Worm (Caenorhabditis elegans) whole organism, L4/young adult: Measurements from ENCODE around the gene ZK1248.19.
"Not testable (repeated sequence)": the region's sequence is repeated elsewhere in the genome, so short reads cannot be mapped to it uniquely, and the experiment has no call there.

Experiments used
- W03F9.2 ChIP-seq: fragments of 150-350 bp; optimal IDR thresholded peaks from 2 replicates; lab custom pipeline; 2014; ENCODE audit warnings: missing biosample characterization, missing genetic modification characterization
- dao-5 ChIP-seq: sonication (generic microtip); optimal IDR thresholded peaks from 2 replicates; lab custom pipeline; 2016; ENCODE audit warnings: missing genotype, missing genetic modification characterization, moderate library complexity, missing compliant biosample characterization
- him-1 ChIP-seq: sonication (generic microtip); optimal IDR thresholded peaks from 2 replicates; lab custom pipeline; 2016; ENCODE audit warnings: missing genotype, missing genetic modification reagents, missing genetic modification characterization, missing compliant biosample characterization

The ZK1248.19 gene

ce11 chrII:5839227-5839626, at the start of gene ZK1248.19:
TSS of gene ZK1248.19 (minus strand) at chrII:5839414.
- no peak for TF ChIP-seq him-1 (tag; lab: Kevin White, UChicago)
- peak; percentile 38 for TF ChIP-seq W03F9.2 (tag; lab: Kevin White, UChicago)

- TF ChIP-seq W03F9.2 (tag; lab: Kevin White, UChicago) = no peak
- no peak for TF ChIP-seq him-1 (tag; lab: Kevin White, UChicago)
- TF ChIP-seq dao-5 = no peak
These were observed 46.9 kb upstream of the ZK1248.19 start for ce11 chrII:5885966-5886621.

- no peak for TF ChIP-seq dao-5
- TF ChIP-seq him-1 (tag; lab: Kevin White, UChicago) = no peak
- no peak for TF ChIP-seq W03F9.2 (tag; lab: Kevin White, UChicago)
These were observed 45.0 kb upstream of the ZK1248.19 start, which contains the start of gene rfip-1 for ce11 chrII:5884252-5884651. TSS of gene rfip-1 (plus strand) at chrII:5884552.

- TF ChIP-seq W03F9.2 (tag; lab: Kevin White, UChicago) = no peak
- TF ChIP-seq dao-5 = no peak
- no peak for TF ChIP-seq him-1 (tag; lab: Kevin White, UChicago)
These were observed 41.5 kb upstream of the ZK1248.19 start for ce11 chrII:5880677-5881076.

ce11 chrII:5876511-5876910, 37.3 kb upstream of the ZK1248.19 start, which contains the start of gene F55C12.2:
TSS of gene F55C12.2 (plus strand) at chrII:5876811.
- not testable (repeated sequence) for TF ChIP-seq W03F9.2 (tag; lab: Kevin White, UChicago); him-1 (tag; lab: Kevin White, UChicago); dao-5

- no peak for TF ChIP-seq dao-5
- TF ChIP-seq him-1 (tag; lab: Kevin White, UChicago) = no peak
- no peak for TF ChIP-seq W03F9.2 (tag; lab: Kevin White, UChicago)
These were observed 36.8 kb upstream of the ZK1248.19 start, which contains the start of gene F55C12.6 for ce11 chrII:5876053-5876452. TSS of gene F55C12.6 (minus strand) at chrII:5876153.

DNA sequence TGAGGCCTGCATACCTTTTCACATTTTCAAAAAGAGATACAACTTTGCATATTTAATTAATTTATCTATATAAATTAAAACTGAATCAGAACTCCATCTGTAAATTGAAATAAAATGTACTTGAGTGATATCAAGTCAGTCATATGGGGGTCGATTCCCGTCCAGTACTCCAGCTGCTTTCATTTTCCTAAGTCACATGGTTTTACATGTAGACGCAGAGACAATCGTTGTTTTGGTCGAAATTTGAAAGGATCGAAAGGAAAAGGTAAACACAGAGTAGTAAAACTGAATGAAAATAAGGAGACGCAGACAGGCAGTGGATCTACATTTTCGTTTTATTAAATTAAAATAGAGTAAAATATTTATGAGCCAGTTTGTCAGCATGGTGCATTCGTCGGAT, 34.9 kb upstream of the ZK1248.19 start:
- no peak for TF ChIP-seq him-1 (tag; lab: Kevin White, UChicago)
- no peak for TF ChIP-seq W03F9.2 (tag; lab: Kevin White, UChicago)
- TF ChIP-seq dao-5 = no peak

DNA sequence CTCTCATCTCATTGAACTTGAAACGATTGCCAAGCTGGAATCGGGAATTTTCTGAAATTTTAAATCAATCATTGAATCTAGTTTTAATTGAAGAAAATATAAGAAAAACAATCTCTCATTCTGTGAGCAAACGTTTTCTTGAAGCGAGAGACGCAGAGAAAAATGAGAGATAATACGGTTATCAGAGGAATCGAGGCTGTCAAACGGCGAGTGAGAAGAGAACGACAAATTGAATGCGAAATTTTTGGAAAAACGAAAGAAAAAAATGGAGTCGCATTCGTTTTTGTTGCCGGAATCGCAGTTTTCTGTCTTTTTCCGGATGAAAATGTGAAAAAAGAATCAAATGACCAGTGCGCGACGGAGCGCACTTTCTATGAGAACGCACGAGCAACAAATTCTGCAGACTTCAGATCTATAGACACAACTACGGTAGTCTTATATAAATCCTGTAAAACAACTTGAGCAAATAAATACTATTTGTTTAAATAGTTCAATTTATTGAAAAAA, 34.4 kb upstream of the ZK1248.19 start, which contains the start of gene tex-2:
Gene tex-2 (minus strand): TSS at position 51 of the 507 bp plus-strand sequence.
- no peak for TF ChIP-seq him-1 (tag; lab: Kevin White, UChicago)
- TF ChIP-seq W03F9.2 (tag; lab: Kevin White, UChicago) = peak; percentile 23

DNA sequence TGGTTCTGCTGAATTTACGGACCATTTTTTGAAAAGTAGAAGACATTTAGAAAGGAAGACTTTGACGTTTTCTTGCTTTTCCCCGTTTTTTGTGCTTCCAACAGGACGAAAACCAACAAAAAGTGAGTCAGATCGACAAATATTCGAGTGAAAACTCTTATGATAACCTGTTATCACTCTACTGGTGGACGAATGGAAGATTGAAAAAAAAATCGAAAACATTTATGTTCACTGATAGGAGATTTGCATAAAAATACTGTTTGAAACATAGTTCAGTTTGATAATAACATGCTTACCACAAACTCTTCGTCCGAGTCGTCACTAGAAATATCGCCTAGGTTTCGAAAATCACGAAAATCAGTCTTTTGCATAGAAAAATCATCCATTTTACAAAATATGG, 33.2 kb upstream of the ZK1248.19 start:
- TF ChIP-seq W03F9.2 (tag; lab: Kevin White, UChicago) (no peak), dao-5 (no peak), him-1 (tag; lab: Kevin White, UChicago) (no peak)

DNA sequence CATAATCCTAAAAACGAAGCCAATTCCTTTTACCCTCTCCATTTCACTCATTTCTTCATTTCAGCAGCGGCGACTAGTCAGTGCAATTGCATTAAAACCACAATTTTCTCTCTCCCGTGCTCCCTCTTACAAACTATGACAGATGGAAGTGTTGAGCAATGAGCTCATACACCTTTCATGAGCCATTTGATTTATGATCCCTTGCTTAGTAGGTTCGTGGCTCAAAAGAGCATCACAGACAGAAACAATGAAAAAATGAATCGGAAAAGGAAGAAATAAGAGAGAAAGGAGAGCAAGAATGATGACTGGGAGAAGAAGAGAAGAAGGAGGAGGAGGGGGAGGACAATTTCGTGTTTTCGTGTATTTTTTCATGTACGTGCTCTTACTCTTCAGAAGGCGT, 32.3 kb upstream of the ZK1248.19 start:
- TF ChIP-seq W03F9.2 (tag; lab: Kevin White, UChicago) (no peak), dao-5 (no peak), him-1 (tag; lab: Kevin White, UChicago) (no peak)

DNA sequence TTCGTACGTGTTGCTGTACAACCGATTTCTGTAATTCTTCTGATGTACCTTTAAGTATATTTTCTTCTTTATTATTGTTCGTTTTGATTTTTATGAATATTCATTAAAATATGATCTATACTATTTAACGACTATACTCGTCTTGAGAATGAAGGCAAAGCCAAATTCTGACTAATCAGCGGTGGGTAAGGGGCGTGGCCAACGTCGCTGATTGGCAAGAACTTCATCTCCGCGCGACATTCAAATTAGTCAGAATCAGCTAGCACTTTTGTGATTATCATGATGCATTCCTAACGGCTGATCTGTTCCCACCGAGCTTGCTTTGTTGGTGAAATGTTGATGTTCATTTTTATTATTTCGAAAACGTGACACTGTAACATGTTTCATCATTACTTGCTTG, 27.7 kb upstream of the ZK1248.19 start:
- TF ChIP-seq dao-5 (no peak), him-1 (tag; lab: Kevin White, UChicago) (no peak), W03F9.2 (tag; lab: Kevin White, UChicago) (no peak)

ce11 chrII:5865405-5866308, 26.4 kb upstream of the ZK1248.19 start, which contains the start of gene F55C12.19:
TSS of gene F55C12.19 (plus strand) at chrII:5866139.
- TF ChIP-seq dao-5 (no peak), W03F9.2 (tag; lab: Kevin White, UChicago) (no peak)

DNA sequence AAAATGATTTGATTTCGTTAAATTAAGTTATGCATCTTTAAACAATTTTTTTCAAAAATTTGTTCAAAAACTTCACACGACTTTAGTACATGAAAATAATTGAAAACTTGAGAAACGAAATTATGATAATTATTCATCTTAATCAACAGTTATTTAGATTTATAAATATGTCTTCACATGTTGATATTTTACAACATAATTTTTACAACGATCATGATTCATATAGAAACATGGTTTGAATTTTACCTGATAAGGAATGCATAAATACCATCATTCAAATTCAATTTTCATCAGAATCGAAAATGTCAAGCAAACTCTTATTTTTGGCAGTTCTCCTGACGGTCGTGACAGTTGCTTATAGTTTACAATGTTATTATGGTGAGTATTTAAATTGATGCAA, 24.7 kb upstream of the ZK1248.19 start, which contains the start of gene tag-234:
Gene tag-234 (plus strand): TSS at position 301 of the 400 bp plus-strand sequence.
- TF ChIP-seq W03F9.2 (tag; lab: Kevin White, UChicago) (no peak), him-1 (tag; lab: Kevin White, UChicago) (no peak), dao-5 (no peak)
